Worm (Caenorhabditis elegans): Measurements from ENCODE around the gene his-70.

his-70 gene

DNA sequence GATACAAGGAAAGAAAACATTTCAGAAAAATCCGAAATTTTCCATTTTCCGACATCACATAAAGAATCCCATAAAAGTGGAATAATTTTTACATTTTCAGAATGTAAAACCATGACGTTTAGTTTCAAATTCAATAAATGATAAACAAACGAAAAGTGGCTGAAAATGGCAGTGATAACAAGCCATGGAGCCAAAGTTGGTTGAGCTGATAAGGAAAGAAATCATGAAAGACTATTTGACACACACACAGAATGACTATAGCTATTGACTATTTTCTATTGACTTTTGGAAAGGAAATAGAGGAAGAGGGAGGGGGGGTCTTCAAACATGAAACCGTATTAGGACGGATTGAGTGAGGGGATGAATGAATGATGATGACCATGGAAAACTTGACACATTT is 20.1 kb downstream of the his-70 start:
- TF ChIP-seq nfya-1 (tag; optimal IDR thresholded peaks at IDR 0.05): no peak
- TF ChIP-seq syd-9 (tag; optimal IDR thresholded peaks at IDR 0.05): no peak
- TF ChIP-seq lim-6 (tag; optimal IDR thresholded peaks at IDR 0.05): no peak
- TF ChIP-seq mec-3 (tag; optimal IDR thresholded peaks at IDR 0.05; ENCODE audit: borderline replicate concordance): no peak
- no peak for TF ChIP-seq ceh-24 (tag; optimal IDR thresholded peaks at IDR 0.05)
- TF ChIP-seq elt-2 (tag; optimal IDR thresholded peaks at IDR 0.05): peak; percentile 80
- TF ChIP-seq Y22D7AL.16 (tag; optimal IDR thresholded peaks at IDR 0.05): no peak
- TF ChIP-seq fax-1 (tag; optimal IDR thresholded peaks at IDR 0.05): no peak

- TF ChIP-seq ceh-14 (tag; optimal IDR thresholded peaks at IDR 0.05): peak; percentile 42
- no peak for TF ChIP-seq sdc-2 (tag; optimal IDR thresholded peaks at IDR 0.05)
- no peak for TF ChIP-seq hlh-8 (tag; optimal IDR thresholded peaks at IDR 0.05)
- TF ChIP-seq ttx-3 (tag; optimal IDR thresholded peaks at IDR 0.05): no peak
- no peak for TF ChIP-seq tbx-7 (tag; optimal IDR thresholded peaks at IDR 0.05)
- peak; percentile 29 for TF ChIP-seq ceh-2 (tag; optimal IDR thresholded peaks at IDR 0.05)
- no peak for TF ChIP-seq T23F11.4 (GFP tag; optimal IDR thresholded peaks at IDR 0.05)
- TF ChIP-seq tbx-2 (tag; optimal IDR thresholded peaks at IDR 0.05): peak; percentile 51
- peak; percentile 32 for TF ChIP-seq unc-42 (tag; optimal IDR thresholded peaks at IDR 0.05)
- peak; percentile 3 for TF ChIP-seq ets-4 (tag; optimal IDR thresholded peaks at IDR 0.05)
- TF ChIP-seq gmeb-2 (tag; optimal IDR thresholded peaks at IDR 0.05): no peak
- TF ChIP-seq F13H6.1 (tag; optimal IDR thresholded peaks at IDR 0.05): no peak
- TF ChIP-seq pha-2 (tag; optimal IDR thresholded peaks at IDR 0.05): no peak
- no peak for TF ChIP-seq rnt-1 (tag; optimal IDR thresholded peaks at IDR 0.05)
- TF ChIP-seq pros-1 (tag; optimal IDR thresholded peaks at IDR 0.05): peak; percentile 31
- TF ChIP-seq eyg-1 (tag; optimal IDR thresholded peaks at IDR 0.05): no peak
- TF ChIP-seq syd-9 (tag; optimal IDR thresholded peaks at IDR 0.05): peak; percentile 28
- peak; percentile 29 for TF ChIP-seq C08G9.2 (tag; optimal IDR thresholded peaks at IDR 0.05)
- no peak for TF ChIP-seq ahr-1 (tag; optimal IDR thresholded peaks at IDR 0.05)
- TF ChIP-seq ceh-34 (tag; optimal IDR thresholded peaks at IDR 0.05): peak; percentile 91
- no peak for TF ChIP-seq zip-5 (tag; optimal IDR thresholded peaks at IDR 0.05)
- TF ChIP-seq K02D7.2 (tag; optimal IDR thresholded peaks at IDR 0.05): no peak
- no peak for TF ChIP-seq pat-9 (tag; optimal IDR thresholded peaks at IDR 0.05)
- no peak for TF ChIP-seq unc-86 (tag; optimal IDR thresholded peaks at IDR 0.05)
- no peak for TF ChIP-seq elt-2 (tag; optimal IDR thresholded peaks at IDR 0.05)
- TF ChIP-seq ceh-19 (GFP tag; optimal IDR thresholded peaks at IDR 0.05): peak; percentile 22
- TF ChIP-seq ref-2 (tag; optimal IDR thresholded peaks at IDR 0.05): peak; percentile 33
- peak; percentile 44 for TF ChIP-seq ceh-31 (tag; optimal IDR thresholded peaks at IDR 0.05)
- TF ChIP-seq npax-4 (tag; optimal IDR thresholded peaks at IDR 0.05): no peak
Observed at ce11 chrIII:4037332-4037731, 22.6 kb downstream of the his-70 start.

- no peak for TF ChIP-seq nhr-11 (tag; optimal IDR thresholded peaks at IDR 0.05)
- no peak for TF ChIP-seq sdc-2 (tag; optimal IDR thresholded peaks at IDR 0.05)
- TF ChIP-seq sox-4 (tag; optimal IDR thresholded peaks at IDR 0.05): no peak
- no peak for TF ChIP-seq dmd-4 (tag; optimal IDR thresholded peaks at IDR 0.05; ENCODE audit: borderline replicate concordance)
- no peak for TF ChIP-seq ref-2 (tag; optimal IDR thresholded peaks at IDR 0.05)
- no peak for TF ChIP-seq hlh-6 (tag; optimal IDR thresholded peaks at IDR 0.05)
- no peak for TF ChIP-seq pqm-1 (tag; optimal IDR thresholded peaks at IDR 0.05)
- no peak for TF ChIP-seq ceh-2 (tag; optimal IDR thresholded peaks at IDR 0.05)
- no peak for TF ChIP-seq pax-1 (tag; optimal IDR thresholded peaks at IDR 0.05)
Observed at ce11 chrIII:4036740-4037139, 23.2 kb downstream of the his-70 start, which contains the start of gene hum-5. Gene hum-5, minus strand, starts transcription at chrIII:4036840.
